Worm (Caenorhabditis elegans): ENCODE data around the gene ilys-3.

DNA sequence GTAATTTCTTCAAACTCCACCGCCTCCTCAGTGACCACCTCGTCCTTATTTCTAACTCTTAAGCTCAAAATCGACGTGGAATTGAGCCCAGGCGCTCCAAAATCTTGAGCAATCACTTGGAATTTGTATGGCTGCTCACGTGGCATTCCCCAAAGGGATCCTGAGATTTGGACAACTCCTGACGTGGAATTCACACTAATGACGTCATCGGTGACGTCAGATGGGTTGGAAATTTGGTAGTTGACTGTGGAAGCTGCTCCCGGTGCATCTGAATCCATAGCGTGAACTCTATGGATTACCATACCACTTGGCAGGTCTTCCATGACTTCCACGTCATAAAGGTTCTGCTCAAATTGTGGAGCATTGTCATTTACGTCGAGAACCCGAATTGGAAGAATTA lies 9.1 kb upstream of the ilys-3 start:
- TF ChIP-seq Y105C5A.15 (GFP tag; IDR thresholded peaks at IDR 0.05) (no peak), nhr-76 (tag; optimal IDR thresholded peaks at IDR 0.05) (no peak), snpc-4 (tag; optimal IDR thresholded peaks at IDR 0.05) (no peak)

Data from whole organism, L4 larva.